Worm (Caenorhabditis elegans): ENCODE measurements around the gene C44C11.6.

Gene C44C11.6

DNA sequence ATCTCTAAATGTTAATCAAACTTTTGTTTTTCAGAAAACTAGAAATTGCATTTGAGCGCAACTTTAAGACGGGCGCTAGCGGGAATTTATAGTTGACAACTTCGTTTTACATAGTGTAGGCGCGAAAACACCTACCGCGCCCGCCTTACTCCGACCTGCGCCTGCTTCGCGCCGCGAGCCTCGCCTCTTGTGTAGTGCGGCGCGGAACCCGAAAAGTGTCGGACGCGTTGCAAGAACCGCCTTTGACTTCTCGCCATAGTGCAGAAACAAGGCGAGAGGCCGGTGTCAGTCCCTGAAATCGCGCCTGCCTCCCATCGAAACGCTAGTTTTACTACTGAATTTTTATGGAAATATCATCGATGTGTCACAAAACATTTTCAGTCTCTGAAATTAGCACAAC, 41.2 kb downstream of the C44C11.6 start (continued):
- no peak for TF ChIP-seq C06A6.2 (GFP tag; conservative IDR thresholded peaks at IDR 0.05)
- TF ChIP-seq ets-4 (GFP tag; optimal IDR thresholded peaks at IDR 0.05) = no peak
- TF ChIP-seq ztf-25 (GFP tag; IDR thresholded peaks at IDR 0.05) = no peak
- peak; percentile 67 for TF ChIP-seq snpc-1.1 (tag; optimal IDR thresholded peaks at IDR 0.05; ENCODE audit: insufficient read depth)
- no peak for TF ChIP-seq C17E4.6 (GFP tag; IDR thresholded peaks at IDR 0.05)
- TF ChIP-seq B0261.1 (tag; optimal IDR thresholded peaks at IDR 0.05) = no peak
- no peak; the same call in 1 of the 2 replicates for TF ChIP-seq hsf-1 (GFP tag; IDR thresholded peaks at IDR 0.05)
- TF ChIP-seq nfya-1 (tag; optimal IDR thresholded peaks at IDR 0.05; ENCODE audit: borderline replicate concordance, insufficient read depth) = no peak
- TF ChIP-seq hmg-1.2 (GFP tag; IDR thresholded peaks at IDR 0.05) = peak; percentile 17; the same call in 1 of the 2 replicates
- no peak for TF ChIP-seq F55B11.4 (tag; optimal IDR thresholded peaks at IDR 0.05; ENCODE audit: borderline replicate concordance, insufficient read depth)
- TF ChIP-seq lin-54 (GFP tag; optimal IDR thresholded peaks at IDR 0.05) = no peak
- no peak for TF ChIP-seq ceh-100 (GFP tag; IDR thresholded peaks at IDR 0.05)
- no peak for TF ChIP-seq athp-1 (tag; optimal IDR thresholded peaks at IDR 0.05)
- TF ChIP-seq F39B2.1 (GFP tag; IDR thresholded peaks at IDR 0.05) = no peak
- TF ChIP-seq fkh-3 (tag; optimal IDR thresholded peaks at IDR 0.05) = no peak
- TF ChIP-seq ceh-91 (GFP tag; IDR thresholded peaks at IDR 0.05) = no peak
- no peak for TF ChIP-seq madf-3 (GFP tag; IDR thresholded peaks at IDR 0.05)
- no peak for TF ChIP-seq ceh-40 (GFP tag; IDR thresholded peaks at IDR 0.05)
- TF ChIP-seq aptf-3 (GFP tag; IDR thresholded peaks at IDR 0.05) = no peak
- TF ChIP-seq F52B5.7 (tag; optimal IDR thresholded peaks at IDR 0.05) = no peak
- TF ChIP-seq hrde-1 (tag; optimal IDR thresholded peaks at IDR 0.05; ENCODE audit: borderline replicate concordance) = no peak

DNA sequence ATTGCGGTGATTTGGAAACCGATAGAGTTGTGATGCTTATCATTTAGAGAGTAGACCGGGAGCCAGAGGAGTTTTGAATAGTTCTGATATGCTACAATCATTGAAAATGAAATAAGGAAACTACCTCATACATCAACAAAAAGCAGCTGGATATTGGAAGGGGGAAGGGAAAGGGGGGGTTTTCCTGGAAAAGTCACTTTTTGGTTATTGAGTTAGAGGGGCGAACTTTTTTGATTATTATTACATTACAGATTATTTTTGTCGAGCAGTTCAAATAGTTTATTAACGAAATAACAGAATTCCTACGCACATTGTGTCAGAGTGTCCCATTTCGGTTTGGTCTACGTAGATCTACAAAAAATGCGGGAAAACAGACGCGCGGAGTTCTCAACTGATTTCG, 42.2 kb downstream of the C44C11.6 start, which contains the start of gene sre-42:
TSS of gene sre-42 (minus strand) at position 101 of the 400 bp plus-strand sequence.
- TF ChIP-seq sea-2 (GFP tag; IDR thresholded peaks at IDR 0.05) (no peak), ztf-3 (GFP tag; optimal IDR thresholded peaks at IDR 0.05) (no peak), nfya-2 (GFP tag; IDR thresholded peaks at IDR 0.05) (no peak), lin-40 (tag; optimal IDR thresholded peaks at IDR 0.05) (no peak), Y53F4B.3 (GFP tag; IDR thresholded peaks at IDR 0.05) (no peak), B0336.3 (GFP tag; IDR thresholded peaks at IDR 0.05) (no peak), cebp-1 (GFP tag; IDR thresholded peaks at IDR 0.05) (no peak), cebp-1 (tag; optimal IDR thresholded peaks at IDR 0.05) (no peak), F10E7.11 (tag; optimal IDR thresholded peaks at IDR 0.05) (no peak), nhr-80 (tag; optimal IDR thresholded peaks at IDR 0.05) (no peak), B0261.1 (tag; optimal IDR thresholded peaks at IDR 0.05) (no peak)

DNA sequence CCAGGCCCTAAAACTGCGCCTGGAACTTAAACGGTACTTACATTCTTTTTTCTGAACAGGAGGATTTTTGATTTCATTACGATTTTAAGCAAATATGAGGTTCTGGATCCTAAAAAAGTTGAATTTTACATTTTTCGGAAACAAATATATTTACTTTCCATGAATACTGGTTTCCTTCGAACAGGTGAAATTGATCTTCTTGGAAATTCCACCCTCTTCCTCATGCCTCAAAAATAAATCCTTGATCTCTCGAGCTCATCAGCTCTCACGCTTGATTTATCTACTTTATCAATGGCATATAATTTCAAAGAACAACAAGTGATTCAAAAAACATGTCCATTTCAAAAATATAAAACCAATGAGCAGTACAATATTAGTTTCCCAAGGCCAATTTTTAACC, 42.9 kb downstream of the C44C11.6 start:
- TF ChIP-seq nhr-80 (tag; optimal IDR thresholded peaks at IDR 0.05) (no peak), hrde-1 (tag; optimal IDR thresholded peaks at IDR 0.05; ENCODE audit: borderline replicate concordance) (no peak), die-1 (tag; optimal IDR thresholded peaks at IDR 0.05) (no peak), snpc-1.3 (tag; optimal IDR thresholded peaks at IDR 0.05; ENCODE audit: insufficient read depth) (no peak), ztf-25 (GFP tag; IDR thresholded peaks at IDR 0.05) (no peak), rcor-1 (GFP tag; IDR thresholded peaks at IDR 0.05) (no peak), hlh-26 (GFP tag; conservative IDR thresholded peaks at IDR 0.05) (no peak), attf-6 (GFP tag; IDR thresholded peaks at IDR 0.05) (no peak), snpc-4 (GFP tag; optimal IDR thresholded peaks at IDR 0.05) (no peak), snpc-4 (tag; optimal IDR thresholded peaks at IDR 0.05) (no peak), D2030.7 (GFP tag; IDR thresholded peaks at IDR 0.05) (no peak), let-526 (GFP tag; IDR thresholded peaks at IDR 0.05) (no peak), B0261.1 (tag; optimal IDR thresholded peaks at IDR 0.05) (no peak)

Data from whole organism, young adult.